Worm (Caenorhabditis elegans) whole organism, late embryonic: ENCODE results near the gene ncl-1.

Experiments
- dmd-4 ChIP-seq: sonication (generic microtip); optimal IDR thresholded peaks from 2 replicates; lab custom pipeline; 2016; ENCODE audit warnings: borderline replicate concordance, missing genetic modification characterization, missing compliant biosample characterization
- ets-4 ChIP-seq: sonication (generic microtip); optimal IDR thresholded peaks from 2 replicates; lab custom pipeline; 2016; ENCODE audit warnings: missing genetic modification characterization, missing compliant biosample characterization
- hlh-15 ChIP-seq: sonication (generic microtip); optimal IDR thresholded peaks from 2 replicates; lab custom pipeline; 2016; ENCODE audit warnings: missing genetic modification characterization, missing compliant biosample characterization
- hlh-6 ChIP-seq: sonication (generic microtip); optimal IDR thresholded peaks from 2 replicates; lab custom pipeline; 2016; ENCODE audit warnings: missing genotype, missing genetic modification characterization, missing compliant biosample characterization
- lin-11 ChIP-seq: fragments of 200-800 bp; sonication (Bioruptor generic); optimal IDR thresholded peaks from 2 replicates; lab custom pipeline; 2018; ENCODE audit warnings: mild to moderate bottlenecking, missing genetic modification characterization, missing compliant biosample characterization
- nhr-11 ChIP-seq: fragments of 150-350 bp; optimal IDR thresholded peaks from 2 replicates; lab custom pipeline; 2014; ENCODE audit warnings: missing biosample characterization, missing genetic modification characterization
- pag-3 ChIP-seq: sonication (generic microtip); optimal IDR thresholded peaks from 2 replicates; lab custom pipeline; 2016; ENCODE audit warnings: missing compliant biosample characterization, missing genetic modification characterization, borderline replicate concordance
- pha-4 ChIP-seq: fragments of 150-350 bp; optimal IDR thresholded peaks from 2 replicates; lab custom pipeline; 2018; ENCODE audit warnings: missing biosample characterization, missing genetic modification reagents, missing genetic modification characterization
- sdc-2 ChIP-seq: sonication (generic microtip); optimal IDR thresholded peaks from 2 replicates; lab custom pipeline; 2016; ENCODE audit warnings: missing genotype, missing genetic modification characterization, missing compliant biosample characterization
- tbx-2 ChIP-seq: sonication (generic microtip); optimal IDR thresholded peaks from 2 replicates; lab custom pipeline; 2016; ENCODE audit warnings: missing genetic modification characterization, missing compliant biosample characterization
- tbx-7 ChIP-seq: sonication (generic microtip); optimal IDR thresholded peaks from 2 replicates; lab custom pipeline; 2016; ENCODE audit warnings: missing genotype, missing genetic modification characterization, missing compliant biosample characterization
- ttx-3 ChIP-seq: sonication (generic microtip); optimal IDR thresholded peaks from 2 replicates; lab custom pipeline; 2016; ENCODE audit warnings: missing genetic modification reagents, missing genetic modification characterization, missing compliant biosample characterization
- unc-55 ChIP-seq: sonication (generic microtip); optimal IDR thresholded peaks from 2 replicates; lab custom pipeline; 2017; ENCODE audit warnings: missing biosample characterization, missing genetic modification reagents, missing genetic modification characterization
- zip-5 ChIP-seq: sonication (generic microtip); optimal IDR thresholded peaks from 2 replicates; lab custom pipeline; 2016; ENCODE audit warnings: missing genetic modification characterization, missing compliant biosample characterization

DNA sequence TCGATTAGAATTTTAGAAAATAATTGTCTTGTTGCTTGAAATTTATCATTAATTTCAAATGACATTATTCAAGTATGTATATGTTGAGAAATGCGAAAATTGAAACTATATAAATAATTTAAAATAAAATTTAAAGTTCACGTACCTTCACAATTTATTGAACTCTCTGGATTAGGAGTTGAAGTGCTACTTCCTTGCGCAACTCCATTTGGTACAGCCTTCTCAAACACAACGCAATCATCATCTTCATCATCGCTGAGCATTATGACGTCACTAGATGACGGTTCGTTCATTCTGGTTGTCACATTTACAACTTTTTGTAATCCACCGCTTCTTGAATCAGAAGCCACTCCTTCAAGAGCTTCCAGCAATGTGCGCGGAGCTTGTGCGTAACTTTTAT, 16.1 kb upstream of the ncl-1 start:
- TF ChIP-seq hlh-15 (no peak), tbx-2 (no peak), ttx-3 (tag; lab: Kevin White, UChicago) (no peak), pha-4 (tag; lab: Kevin White, UChicago) (no peak), nhr-11 (tag; lab: Kevin White, UChicago) (no peak), lin-11 (no peak), unc-55 (GFP tag; lab: Kevin White, UChicago) (no peak), pag-3 (tag; lab: Kevin White, UChicago) (no peak), zip-5 (tag; lab: Kevin White, UChicago) (no peak), sdc-2 (tag; lab: Kevin White, UChicago) (no peak), ets-4 (tag; lab: Kevin White, UChicago) (no peak), hlh-6 (no peak), dmd-4 (tag; lab: Kevin White, UChicago) (no peak), tbx-7 (tag; lab: Kevin White, UChicago) (no peak)
